Fruit fly (Drosophila melanogaster) ovary, adult (tissue): ENCODE measurements around the gene Chs2.

Source experiments
- CG17801 ChIP-seq: fragments of 200-800 bp; optimal IDR thresholded peaks from 2 replicates; lab custom pipeline; 2019; ENCODE audit warnings: missing biosample characterization, mild to moderate bottlenecking, missing genetic modification characterization, moderate library complexity; ENCODE audit not compliant: partially characterized antibody

Gene Chs2

dm6 chr3L:21961892-21962518 lies at the start of gene Chs2:
Gene Chs2, plus strand, starts transcription at chr3L:21962401.
- TF ChIP-seq CG17801 (GFP tag; lab: Kevin White, UChicago), result no peak

dm6 chr3L:21918605-21919004 lies 43.6 kb upstream of the Chs2 start:
- TF ChIP-seq CG17801 (GFP tag; lab: Kevin White, UChicago), result no peak

DNA sequence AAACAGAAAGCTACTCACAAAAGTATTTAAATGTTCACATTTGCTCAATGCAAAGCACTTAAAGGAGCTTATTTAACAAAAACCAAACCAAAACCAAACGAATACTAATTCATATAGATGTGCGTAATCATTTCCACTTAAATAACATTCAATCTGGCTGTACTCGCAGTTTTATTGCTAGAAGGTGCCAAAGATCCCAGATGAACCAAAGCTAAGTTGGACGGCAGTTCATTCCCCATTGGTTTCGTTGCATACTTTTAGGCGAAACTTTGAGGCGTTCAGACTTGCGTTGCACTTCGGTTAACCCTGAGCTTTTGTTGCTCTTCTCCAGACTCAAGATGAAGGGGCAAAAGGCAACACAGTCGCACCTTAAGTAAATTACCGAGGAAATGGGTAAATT lies 32.0 kb upstream of the Chs2 start:
- no peak for TF ChIP-seq CG17801 (GFP tag; lab: Kevin White, UChicago)

DNA sequence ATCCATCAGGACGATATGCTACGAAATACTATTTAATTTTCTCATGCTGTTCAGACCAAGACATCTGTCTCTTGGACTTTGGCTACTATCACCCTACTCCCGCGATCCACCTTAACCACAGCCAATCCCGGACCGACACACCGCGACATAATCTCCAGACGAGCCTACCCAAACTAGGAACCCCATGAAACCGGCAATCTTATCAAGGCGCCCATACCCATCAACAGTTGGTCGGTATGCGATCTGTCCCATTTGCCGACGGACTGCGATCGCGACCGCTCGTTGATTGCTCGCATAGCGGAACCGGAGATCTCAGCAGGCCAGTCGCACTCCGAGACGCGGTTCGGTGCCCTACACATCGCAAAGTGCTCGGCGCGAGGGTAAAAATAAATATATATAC lies 27.7 kb upstream of the Chs2 start, which contains the start of gene SLC22A:
Gene SLC22A, plus strand, starts transcription at position 243 of the 400 bp plus-strand sequence.
- no peak for TF ChIP-seq CG17801 (GFP tag; lab: Kevin White, UChicago)

dm6 chr3L:21936152-21936551 lies 26.0 kb upstream of the Chs2 start:
- no peak for TF ChIP-seq CG17801 (GFP tag; lab: Kevin White, UChicago)

DNA sequence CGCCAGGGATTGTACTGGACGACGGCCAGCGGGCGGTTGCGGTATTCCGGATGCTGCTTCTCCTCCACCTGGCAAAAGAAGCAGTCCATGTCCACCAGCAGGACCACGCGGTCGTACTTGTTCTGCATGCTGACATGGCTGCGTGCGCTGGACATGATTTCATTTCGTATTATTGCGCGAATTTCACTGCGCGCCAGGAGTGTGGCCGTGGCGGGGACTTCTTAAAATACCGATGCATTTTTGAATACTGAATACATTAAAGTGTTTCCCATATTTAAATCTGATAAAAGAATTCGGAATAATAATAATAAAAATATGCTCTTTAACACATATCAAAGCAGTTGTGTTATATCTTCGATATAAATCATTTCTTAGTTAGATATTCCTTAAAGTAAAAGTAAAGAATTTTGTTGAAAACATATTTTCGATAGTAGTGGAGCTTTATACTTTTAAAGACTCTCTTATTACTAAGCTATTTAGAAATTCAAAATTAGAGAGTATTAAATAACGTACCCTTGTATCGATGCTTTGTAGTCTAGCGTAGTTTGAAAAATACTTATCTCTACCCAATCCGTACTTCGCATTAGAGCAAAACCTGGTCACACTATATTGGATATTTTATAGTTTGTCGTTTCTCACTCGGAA lies 20.5 kb upstream of the Chs2 start, which contains the start of the genes PolH and CG14562:
Gene PolH, minus strand, starts transcription at position 198 of the 645 bp plus-strand sequence.
Gene CG14562, plus strand, starts transcription at position 607 of the 645 bp plus-strand sequence.
- TF ChIP-seq CG17801 (GFP tag; lab: Kevin White, UChicago), result no peak

- TF ChIP-seq CG17801 (GFP tag; lab: Kevin White, UChicago), result no peak
Observed at dm6 chr3L:21953028-21954016, 8.9 kb upstream of the Chs2 start.

DNA sequence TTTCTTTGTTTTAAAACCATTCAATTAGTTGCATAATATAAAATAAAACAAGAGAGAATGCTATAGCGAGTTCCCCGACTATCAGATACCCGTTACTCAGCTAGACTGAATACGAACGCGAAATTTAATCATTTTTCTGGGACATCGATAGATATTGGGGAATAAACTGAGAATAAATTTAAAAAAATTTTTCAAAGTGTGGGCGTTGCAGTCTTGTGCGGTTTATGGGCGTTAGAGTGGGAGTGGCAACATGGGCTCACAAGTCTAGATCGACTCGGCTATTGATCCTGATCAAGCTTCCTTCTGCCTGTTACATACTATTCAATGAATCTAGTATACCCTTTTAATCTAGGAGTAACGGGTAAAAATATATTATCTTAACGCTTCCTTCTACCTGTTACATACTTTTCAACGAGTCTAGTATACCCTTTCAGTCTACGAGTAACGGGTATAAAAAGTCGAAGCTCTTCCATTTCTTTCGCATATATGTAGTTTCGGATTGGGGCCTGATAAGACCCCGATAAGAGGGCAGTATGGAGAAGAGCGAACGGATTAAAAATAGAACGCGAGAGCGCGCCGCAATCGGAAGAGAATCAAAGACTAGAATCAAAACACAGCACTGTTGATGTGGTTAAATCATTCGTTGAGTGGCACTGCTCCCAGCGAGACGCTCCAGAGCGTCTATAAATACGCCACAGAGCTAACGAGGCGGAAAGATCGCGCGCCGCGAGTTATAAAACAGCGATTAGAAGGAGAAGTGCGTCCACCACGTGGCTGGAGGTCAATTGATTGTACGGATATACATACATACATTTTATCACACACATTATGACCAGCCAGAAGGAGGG lies 7.5 kb upstream of the Chs2 start, which contains the start of gene CG7458:
Gene CG7458, plus strand, starts transcription at position 637 of the 848 bp plus-strand sequence.
- no peak for TF ChIP-seq CG17801 (GFP tag; lab: Kevin White, UChicago)

DNA sequence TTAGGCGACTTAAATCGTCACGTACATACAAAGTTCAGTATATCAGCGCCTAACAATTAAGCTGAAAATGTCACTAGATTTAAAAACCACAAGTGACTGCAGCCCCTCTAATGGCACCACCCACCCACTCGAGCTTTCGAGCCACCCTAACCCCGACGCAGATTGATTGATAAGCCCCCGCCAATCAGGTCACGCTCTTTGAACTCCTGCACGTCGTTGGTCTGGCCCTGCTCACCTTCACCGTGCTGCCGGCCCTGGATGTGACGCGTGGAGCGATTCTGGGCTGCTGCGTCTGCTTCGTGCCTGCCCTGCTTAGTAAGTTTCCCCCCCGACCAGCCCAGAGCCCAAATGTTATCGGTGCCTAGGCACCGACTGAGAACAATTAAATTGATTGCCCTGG lies 1.1 kb downstream of the Chs2 start:
- TF ChIP-seq CG17801 (GFP tag; lab: Kevin White, UChicago), result no peak

DNA sequence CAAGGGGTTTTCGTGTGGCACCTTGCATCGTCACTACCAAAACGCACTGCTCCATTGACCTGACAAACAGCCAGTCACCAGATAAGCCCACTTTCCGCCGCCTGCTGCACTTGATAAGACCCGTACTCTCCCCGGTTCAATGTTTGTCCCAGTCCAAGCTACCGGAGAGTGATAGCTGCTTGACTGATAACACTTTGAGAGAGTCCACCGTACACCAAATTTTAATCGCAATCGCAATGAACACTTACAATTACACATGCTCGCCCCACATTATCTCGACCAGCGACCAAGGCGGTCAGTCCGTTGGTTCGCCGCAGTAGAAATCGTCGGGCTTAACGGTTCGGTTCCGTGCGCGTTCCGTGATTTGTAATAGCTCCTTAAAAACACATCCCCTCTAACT lies 9.5 kb downstream of the Chs2 start, which contains the start of gene P5CS:
Gene P5CS, plus strand, starts transcription at position 268 of the 400 bp plus-strand sequence.
- TF ChIP-seq CG17801 (GFP tag; lab: Kevin White, UChicago), result no peak

DNA sequence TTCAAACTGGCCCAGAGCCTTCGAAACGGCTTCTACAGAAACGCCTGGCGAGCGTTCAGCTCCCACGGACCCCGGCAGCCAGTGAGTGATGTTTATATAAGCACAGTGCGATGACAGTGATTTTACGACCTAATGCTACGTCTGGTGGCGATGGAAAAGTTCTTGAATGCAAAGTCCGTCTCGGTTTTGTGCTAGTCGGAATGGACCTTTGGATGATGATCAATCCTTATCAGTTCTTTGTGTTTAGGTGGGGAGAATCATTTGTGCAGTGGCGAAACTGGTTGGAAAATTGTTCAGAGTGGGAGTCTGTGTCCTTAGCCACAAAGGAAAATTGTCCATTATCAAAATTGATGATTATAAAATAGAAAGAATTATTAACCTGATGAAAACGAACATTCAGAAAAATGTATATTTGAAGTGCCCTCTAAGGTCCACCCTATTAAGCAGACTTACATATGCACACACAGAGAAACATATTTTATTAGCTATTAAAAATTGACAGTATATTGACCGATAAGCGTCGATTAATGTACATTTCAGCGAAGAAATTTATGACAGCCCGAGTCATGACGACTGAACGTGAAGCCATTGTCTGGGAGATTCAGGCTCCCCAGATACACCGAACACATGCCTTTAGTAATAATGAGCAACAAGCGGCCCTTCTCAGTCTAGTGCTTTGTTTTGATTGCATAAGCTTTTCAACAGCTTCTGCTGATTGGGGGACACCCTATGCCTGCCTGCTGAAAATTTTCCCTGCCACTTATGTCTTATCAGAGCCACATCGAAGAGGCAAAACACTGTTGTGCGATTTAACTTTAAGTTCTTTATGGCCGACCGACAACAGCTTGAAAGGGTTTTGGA lies 10.2 kb downstream of the Chs2 start:
- TF ChIP-seq CG17801 (GFP tag; lab: Kevin White, UChicago), result no peak

- TF ChIP-seq CG17801 (GFP tag; lab: Kevin White, UChicago), result no peak
Observed at dm6 chr3L:21973640-21974039, 11.4 kb downstream of the Chs2 start.

- TF ChIP-seq CG17801 (GFP tag; lab: Kevin White, UChicago), result no peak
Observed at dm6 chr3L:21979789-21980188, 17.6 kb downstream of the Chs2 start.
